Fruit fly (Drosophila melanogaster): ENCODE results near the gene Prtl99C.
A peak's percentile ranks its signal among the peaks of the same experiment; 100 is the strongest.

The Prtl99C gene

DNA sequence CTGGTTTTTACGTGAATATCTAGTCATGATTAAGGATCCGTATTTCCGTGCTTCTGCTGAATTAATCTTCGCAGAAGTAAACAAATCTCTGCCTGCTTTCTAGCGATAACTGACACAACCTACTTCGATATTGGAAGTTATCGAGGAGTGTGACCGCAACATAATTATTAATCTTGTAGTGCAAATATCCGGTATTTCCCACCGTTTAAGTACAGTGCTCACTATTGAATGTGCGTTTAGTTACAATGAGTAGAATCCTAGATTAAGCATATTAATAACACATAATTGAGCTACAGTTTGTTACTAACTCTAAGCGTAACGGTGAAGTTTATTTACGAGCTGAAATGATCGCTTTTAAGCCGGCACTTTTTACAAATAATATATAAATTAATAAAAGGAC lies 24.0 kb downstream of the Prtl99C start:
- TF ChIP-seq CG8159 (tag; optimal IDR thresholded peaks at IDR 0.05) (no peak), D1 (tag; optimal IDR thresholded peaks at IDR 0.05) (no peak), CG12605 (GFP tag; IDR thresholded peaks at IDR 0.05) (no peak), CG17806 (tag; optimal IDR thresholded peaks at IDR 0.05) (no peak), CG8301 (tag; optimal IDR thresholded peaks at IDR 0.05) (no peak), fd96Ca (GFP tag; IDR thresholded peaks at IDR 0.05) (0 out of 3 replicates have a peak, but pooled peaks have one; percentile 18), Pif1A (GFP tag; optimal IDR thresholded peaks at IDR 0.05) (no peak), Ets98B (GFP tag; IDR thresholded peaks at IDR 0.05) (peak; percentile 36), CG4496 (GFP tag; IDR thresholded peaks at IDR 0.05) (peak; percentile 58; the same call in 2 of the 3 replicates), CG9948 (tag; optimal IDR thresholded peaks at IDR 0.05) (peak; percentile 0), EcR (GFP tag; optimal IDR thresholded peaks at IDR 0.05) (no peak), Snoo (tag; optimal IDR thresholded peaks at IDR 0.05) (no peak), CG13204 (GFP tag; optimal IDR thresholded peaks at IDR 0.05) (no peak), CG32121 (GFP tag; IDR thresholded peaks at IDR 0.05) (no peak; the same call in 1 of the 2 replicates), CG34367 (tag; optimal IDR thresholded peaks at IDR 0.05) (peak; percentile 13), CG15710 (tag; optimal IDR thresholded peaks at IDR 0.05) (peak; percentile 31), CG14655 (GFP tag; optimal IDR thresholded peaks at IDR 0.05) (no peak), gl (tag; optimal IDR thresholded peaks at IDR 0.05) (no peak), CG10348 (GFP tag; IDR thresholded peaks at IDR 0.05) (no peak)

DNA sequence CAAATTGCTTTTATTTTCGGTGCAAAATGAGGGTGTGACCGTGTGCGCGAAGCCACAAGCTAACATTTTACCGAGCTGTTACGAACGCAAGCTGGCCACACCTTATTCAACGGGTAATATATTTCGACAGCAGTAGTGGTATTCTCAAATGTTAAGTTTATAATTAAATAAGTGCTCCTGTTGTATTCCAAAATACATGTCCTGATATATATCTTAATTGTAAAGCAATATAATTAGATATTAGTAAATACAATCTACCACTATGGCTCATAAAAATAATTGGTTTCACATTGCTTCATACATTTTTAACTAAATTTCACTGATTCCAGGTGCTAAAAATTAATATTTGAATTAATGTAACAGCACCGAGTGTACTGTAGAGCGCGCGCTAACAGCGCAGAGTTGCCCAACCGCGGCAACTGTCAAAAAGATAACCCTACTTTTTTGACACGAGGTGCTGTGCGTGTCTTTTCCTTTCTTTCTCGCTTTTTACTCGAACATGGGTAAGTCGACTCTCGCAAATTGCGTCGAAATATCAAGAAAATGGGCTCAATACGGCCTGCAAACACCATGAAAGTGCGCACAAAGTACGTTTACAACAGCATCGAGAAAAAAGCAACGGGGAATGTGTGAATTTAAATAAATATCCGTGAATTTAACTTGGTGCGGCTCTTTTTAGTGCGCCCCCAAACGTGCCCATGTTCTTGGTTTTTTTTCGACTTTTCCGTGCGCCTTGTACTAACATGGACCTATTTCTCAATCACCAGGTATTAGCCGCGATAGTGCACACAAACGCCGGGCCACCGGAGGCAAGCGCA lies 25.9 kb downstream of the Prtl99C start, which contains the start of the genes CG15514 and RpS8:
CG15514 (minus strand) TSS at position 63 of the 818 bp plus-strand sequence.
RpS8 (plus strand) TSS at position 151 of the 818 bp plus-strand sequence.
- TF ChIP-seq gl (tag; optimal IDR thresholded peaks at IDR 0.05) (no peak), CG15710 (tag; optimal IDR thresholded peaks at IDR 0.05) (peak; percentile 27), rn (GFP tag; IDR thresholded peaks at IDR 0.05) (no peak), CG8159 (tag; optimal IDR thresholded peaks at IDR 0.05) (peak; percentile 72), CG12605 (GFP tag; IDR thresholded peaks at IDR 0.05) (no peak; the same call in none of the 2 replicates), CG32121 (GFP tag; IDR thresholded peaks at IDR 0.05) (peak; percentile 29; the same call in 1 of the 2 replicates), Snoo (tag; optimal IDR thresholded peaks at IDR 0.05) (peak; percentile 74), CG10348 (GFP tag; IDR thresholded peaks at IDR 0.05) (no peak), CG9948 (tag; optimal IDR thresholded peaks at IDR 0.05) (peak; percentile 33), Pif1A (GFP tag; optimal IDR thresholded peaks at IDR 0.05) (no peak), CG8301 (tag; optimal IDR thresholded peaks at IDR 0.05) (peak; percentile 48), Ets98B (GFP tag; IDR thresholded peaks at IDR 0.05) (no peak), CG4496 (GFP tag; IDR thresholded peaks at IDR 0.05) (peak; percentile 54; the same call in 2 of the 3 replicates), D1 (tag; optimal IDR thresholded peaks at IDR 0.05) (no peak), CG34367 (tag; optimal IDR thresholded peaks at IDR 0.05) (peak; percentile 29), CG14655 (GFP tag; optimal IDR thresholded peaks at IDR 0.05) (no peak), fd96Ca (GFP tag; IDR thresholded peaks at IDR 0.05) (no peak), CG17806 (tag; optimal IDR thresholded peaks at IDR 0.05) (peak; percentile 64)

DNA sequence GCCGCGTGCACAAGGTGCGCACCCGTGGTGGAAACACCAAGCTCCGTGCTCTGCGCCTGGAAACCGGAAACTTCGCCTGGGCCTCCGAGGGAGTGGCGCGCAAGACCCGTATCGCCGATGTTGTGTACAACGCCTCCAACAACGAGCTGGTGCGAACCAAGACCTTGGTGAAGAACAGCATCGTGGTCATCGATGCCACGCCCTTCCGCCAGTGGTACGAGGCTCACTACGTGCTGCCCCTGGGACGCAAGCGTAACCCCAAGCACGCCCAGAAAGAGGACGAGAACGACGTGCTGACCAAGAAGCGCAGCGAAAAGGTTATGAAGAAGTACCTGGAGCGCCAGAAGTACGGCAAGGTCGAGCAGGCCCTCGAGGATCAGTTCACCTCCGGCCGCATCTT lies 27.0 kb downstream of the Prtl99C start:
- no peak for TF ChIP-seq fd96Ca (GFP tag; IDR thresholded peaks at IDR 0.05)
- no peak for TF ChIP-seq CG13204 (GFP tag; optimal IDR thresholded peaks at IDR 0.05)
- no peak for TF ChIP-seq CG12605 (GFP tag; IDR thresholded peaks at IDR 0.05)
- TF ChIP-seq Snoo (tag; optimal IDR thresholded peaks at IDR 0.05) = no peak
- no peak for TF ChIP-seq CG32121 (GFP tag; IDR thresholded peaks at IDR 0.05)
- TF ChIP-seq CG15710 (tag; optimal IDR thresholded peaks at IDR 0.05) = no peak
- no peak for TF ChIP-seq CG8159 (tag; optimal IDR thresholded peaks at IDR 0.05)
- TF ChIP-seq CG34367 (tag; optimal IDR thresholded peaks at IDR 0.05) = no peak
- no peak for TF ChIP-seq CG8301 (tag; optimal IDR thresholded peaks at IDR 0.05)
- no peak for TF ChIP-seq gl (tag; optimal IDR thresholded peaks at IDR 0.05)
- TF ChIP-seq CG14655 (GFP tag; optimal IDR thresholded peaks at IDR 0.05) = no peak

DNA sequence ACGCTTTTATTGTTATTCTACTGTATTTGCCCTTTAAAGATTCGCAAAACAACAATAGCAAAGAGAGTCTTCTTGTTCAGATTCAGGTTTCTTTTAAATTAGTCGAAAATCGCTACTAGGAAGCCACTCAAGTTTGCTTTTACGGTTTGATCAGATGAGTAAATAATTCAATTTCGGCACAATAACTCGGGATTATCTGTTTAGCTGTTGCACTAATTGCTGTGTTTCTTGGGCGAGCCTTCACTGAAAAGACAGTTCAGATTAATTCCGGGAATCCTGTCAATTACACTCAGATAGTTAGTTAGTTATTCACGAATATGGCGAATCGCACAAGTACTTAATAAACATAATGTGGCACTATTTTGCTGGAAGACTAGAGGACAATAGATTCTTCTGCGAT lies 31.0 kb downstream of the Prtl99C start:
- TF ChIP-seq EcR (GFP tag; optimal IDR thresholded peaks at IDR 0.05) = no peak
- TF ChIP-seq CG8159 (tag; optimal IDR thresholded peaks at IDR 0.05) = no peak
- TF ChIP-seq CG32121 (GFP tag; IDR thresholded peaks at IDR 0.05) = no peak
- no peak for TF ChIP-seq CG12605 (GFP tag; IDR thresholded peaks at IDR 0.05)
- TF ChIP-seq Pif1B (GFP tag; optimal IDR thresholded peaks at IDR 0.05) = no peak
- no peak for TF ChIP-seq Snoo (tag; optimal IDR thresholded peaks at IDR 0.05)
- no peak for TF ChIP-seq CG13204 (GFP tag; optimal IDR thresholded peaks at IDR 0.05)
- no peak for TF ChIP-seq Ets98B (GFP tag; IDR thresholded peaks at IDR 0.05)
- TF ChIP-seq rn (GFP tag; IDR thresholded peaks at IDR 0.05) = no peak
- TF ChIP-seq CG9948 (tag; optimal IDR thresholded peaks at IDR 0.05) = no peak
- TF ChIP-seq gl (tag; optimal IDR thresholded peaks at IDR 0.05) = no peak
- no peak for TF ChIP-seq CG17806 (tag; optimal IDR thresholded peaks at IDR 0.05)
- no peak for TF ChIP-seq CG4496 (GFP tag; IDR thresholded peaks at IDR 0.05)
- TF ChIP-seq D1 (tag; optimal IDR thresholded peaks at IDR 0.05) = no peak
- no peak for TF ChIP-seq fd96Ca (GFP tag; IDR thresholded peaks at IDR 0.05)
- TF ChIP-seq CG15710 (tag; optimal IDR thresholded peaks at IDR 0.05) = no peak
- no peak for TF ChIP-seq CG14655 (GFP tag; optimal IDR thresholded peaks at IDR 0.05)

DNA sequence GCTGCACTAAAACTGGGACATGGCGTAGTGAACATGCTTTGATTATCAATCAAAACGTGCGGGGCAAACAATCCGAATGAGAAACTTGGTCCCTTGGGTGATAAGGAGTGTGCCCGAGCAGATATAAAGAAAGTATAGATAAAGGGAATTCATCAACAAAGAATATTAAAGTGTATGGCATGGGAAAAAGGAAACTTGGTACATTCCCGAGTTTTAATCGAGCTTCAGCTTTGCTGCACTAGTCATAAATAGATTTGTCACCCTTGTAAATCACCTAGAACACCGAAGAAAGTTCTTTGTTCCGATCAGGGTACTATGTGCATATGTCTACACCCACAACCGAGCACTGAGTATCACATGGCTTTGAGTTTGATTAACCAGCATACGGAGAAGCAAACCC lies 31.7 kb downstream of the Prtl99C start:
- no peak for TF ChIP-seq CG8159 (tag; optimal IDR thresholded peaks at IDR 0.05)
- TF ChIP-seq Pif1B (GFP tag; optimal IDR thresholded peaks at IDR 0.05) = no peak
- no peak for TF ChIP-seq CG15710 (tag; optimal IDR thresholded peaks at IDR 0.05)
- TF ChIP-seq Ets98B (GFP tag; IDR thresholded peaks at IDR 0.05) = no peak
- TF ChIP-seq Snoo (tag; optimal IDR thresholded peaks at IDR 0.05) = no peak
- TF ChIP-seq CG17806 (tag; optimal IDR thresholded peaks at IDR 0.05) = no peak
- TF ChIP-seq CG4496 (GFP tag; IDR thresholded peaks at IDR 0.05) = no peak
- no peak for TF ChIP-seq fd96Ca (GFP tag; IDR thresholded peaks at IDR 0.05)
- TF ChIP-seq CG8301 (tag; optimal IDR thresholded peaks at IDR 0.05) = no peak
- no peak for TF ChIP-seq CG34367 (tag; optimal IDR thresholded peaks at IDR 0.05)
- TF ChIP-seq CG13204 (GFP tag; optimal IDR thresholded peaks at IDR 0.05) = no peak
- no peak for TF ChIP-seq D1 (tag; optimal IDR thresholded peaks at IDR 0.05)
- TF ChIP-seq CG14655 (GFP tag; optimal IDR thresholded peaks at IDR 0.05) = no peak
- no peak for TF ChIP-seq rn (GFP tag; IDR thresholded peaks at IDR 0.05)
- no peak for TF ChIP-seq CG10348 (GFP tag; IDR thresholded peaks at IDR 0.05)
- TF ChIP-seq Pif1A (GFP tag; optimal IDR thresholded peaks at IDR 0.05) = no peak
- no peak for TF ChIP-seq CG12605 (GFP tag; IDR thresholded peaks at IDR 0.05)
- no peak for TF ChIP-seq EcR (GFP tag; optimal IDR thresholded peaks at IDR 0.05)
- TF ChIP-seq CG9948 (tag; optimal IDR thresholded peaks at IDR 0.05) = no peak

Data from whole organism, pupa.